Worm (Caenorhabditis elegans): ENCODE data around the gene ztf-30.

DNA sequence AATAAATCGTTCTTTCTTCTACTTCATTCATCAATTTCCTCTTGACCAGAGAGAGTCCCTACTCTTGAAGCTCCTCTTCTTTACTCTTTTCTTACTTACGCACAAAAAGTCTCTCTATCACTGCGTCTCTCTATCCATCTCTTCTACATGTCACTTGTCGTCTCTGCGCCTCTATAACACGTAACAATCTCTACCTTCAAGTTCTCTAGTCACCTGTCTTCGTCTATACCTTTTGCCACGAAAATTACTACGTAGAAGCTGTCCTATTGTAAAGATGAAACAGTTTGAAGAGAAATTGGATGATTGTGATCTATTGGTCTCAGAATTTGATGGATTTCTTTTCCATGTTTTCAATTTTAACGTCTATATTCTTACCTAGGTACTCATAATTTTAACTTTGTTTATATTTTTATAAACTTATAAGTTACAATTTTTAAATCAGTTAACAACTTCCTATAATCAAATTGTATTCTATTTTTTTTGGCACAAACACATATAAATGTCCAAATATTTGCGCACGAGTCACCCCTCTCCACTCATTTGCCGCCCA, 40.8 kb downstream of the ztf-30 start, which contains the start of gene C02D5.2:
- TF ChIP-seq flt-1 (GFP tag; IDR thresholded peaks at IDR 0.05) = no peak
- no peak for TF ChIP-seq klf-2 (GFP tag; conservative IDR thresholded peaks at IDR 0.05)
